Worm (Caenorhabditis elegans): ENCODE measurements around the gene srh-167.
"Not testable (repeated sequence)": the region's sequence is repeated elsewhere in the genome, so short reads cannot be mapped to it uniquely, and the experiment has no call there.

Gene srh-167

DNA sequence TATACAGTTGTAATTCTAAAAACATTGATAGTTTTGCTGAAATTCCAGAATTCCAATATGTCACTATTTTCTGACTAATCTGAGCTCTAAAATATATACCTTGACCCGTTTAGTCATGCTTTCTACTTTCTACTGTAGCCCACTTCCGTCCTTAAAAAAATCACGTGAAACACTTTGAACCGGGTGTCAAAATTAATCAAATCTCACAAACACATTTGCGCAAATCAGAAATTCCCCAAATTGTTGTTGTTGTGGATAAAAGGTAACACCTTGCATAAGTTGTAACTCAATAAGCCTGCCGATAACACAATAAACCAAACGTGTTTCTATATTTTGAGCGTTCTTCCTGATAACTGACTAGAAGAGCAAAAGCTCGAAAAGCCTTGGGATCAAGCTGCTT is 26.3 kb upstream of the srh-167 start, which contains the start of gene srxa-7:
Gene srxa-7, plus strand, starts transcription at position 301 of the 400 bp plus-strand sequence.
- TF ChIP-seq ref-1 (GFP tag; conservative IDR thresholded peaks at IDR 0.05) = no peak
- TF ChIP-seq T22C8.4 (GFP tag; IDR thresholded peaks at IDR 0.05) = no peak
- no peak for TF ChIP-seq flt-1 (GFP tag; IDR thresholded peaks at IDR 0.05)

DNA sequence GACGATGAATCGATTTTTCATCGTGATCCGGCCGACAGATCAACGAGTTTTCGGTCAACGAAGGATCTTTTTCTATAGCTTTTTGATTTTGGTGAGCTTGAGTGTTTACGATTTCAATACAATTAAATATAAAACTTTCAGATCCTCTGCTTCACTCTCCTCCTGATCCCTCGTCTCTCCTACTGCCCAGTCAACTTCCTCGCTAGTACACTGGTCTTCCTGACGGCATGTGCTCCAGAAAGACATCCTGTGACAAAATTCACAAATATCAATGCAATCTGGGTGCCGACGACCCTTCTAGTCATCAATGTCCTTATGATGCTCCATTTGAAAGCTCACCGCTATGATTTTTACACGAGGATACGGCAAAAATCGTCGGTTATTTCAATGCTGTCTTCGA is 25.2 kb upstream of the srh-167 start:
- TF ChIP-seq tab-1 (GFP tag; IDR thresholded peaks at IDR 0.05) (no peak), cog-1 (tag; optimal IDR thresholded peaks at IDR 0.05) (no peak), klf-2 (GFP tag; conservative IDR thresholded peaks at IDR 0.05) (no peak), ztf-23 (GFP tag; IDR thresholded peaks at IDR 0.05) (no peak), ref-1 (GFP tag; conservative IDR thresholded peaks at IDR 0.05) (no peak), flt-1 (GFP tag; IDR thresholded peaks at IDR 0.05) (no peak), ztf-29 (GFP tag; IDR thresholded peaks at IDR 0.05) (no peak), T22C8.4 (GFP tag; IDR thresholded peaks at IDR 0.05) (no peak), med-1 (GFP tag; optimal IDR thresholded peaks at IDR 0.05; ENCODE audit: insufficient read depth) (no peak)

DNA sequence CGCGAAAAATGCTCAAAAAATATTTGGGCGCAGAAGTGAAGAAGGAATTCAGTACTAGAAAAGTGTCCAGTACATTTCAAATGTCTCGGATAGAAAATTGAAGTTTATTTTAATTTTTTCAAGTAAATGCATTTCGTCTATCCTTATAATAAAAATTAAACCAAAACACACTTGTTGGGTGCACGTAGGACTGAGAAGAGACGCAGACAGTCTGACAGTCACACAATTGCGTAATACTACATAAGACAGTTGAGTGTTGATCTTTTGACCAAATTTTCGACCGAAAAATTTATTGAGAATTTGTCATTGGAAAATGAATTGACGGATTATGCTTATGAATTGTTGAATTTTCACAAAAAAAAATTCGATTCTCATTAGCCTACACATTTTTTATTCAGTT is 24.0 kb upstream of the srh-167 start, which contains the start of gene oac-7:
Gene oac-7, plus strand, starts transcription at position 283 of the 400 bp plus-strand sequence.
- TF ChIP-seq tab-1 (GFP tag; IDR thresholded peaks at IDR 0.05) (no peak), ref-1 (GFP tag; conservative IDR thresholded peaks at IDR 0.05) (no peak), flt-1 (GFP tag; IDR thresholded peaks at IDR 0.05) (no peak), klf-2 (GFP tag; conservative IDR thresholded peaks at IDR 0.05) (no peak), T22C8.4 (GFP tag; IDR thresholded peaks at IDR 0.05) (no peak), cog-1 (tag; optimal IDR thresholded peaks at IDR 0.05) (no peak), ztf-23 (GFP tag; IDR thresholded peaks at IDR 0.05) (no peak), med-1 (GFP tag; optimal IDR thresholded peaks at IDR 0.05; ENCODE audit: insufficient read depth) (no peak), ztf-29 (GFP tag; IDR thresholded peaks at IDR 0.05) (no peak)

DNA sequence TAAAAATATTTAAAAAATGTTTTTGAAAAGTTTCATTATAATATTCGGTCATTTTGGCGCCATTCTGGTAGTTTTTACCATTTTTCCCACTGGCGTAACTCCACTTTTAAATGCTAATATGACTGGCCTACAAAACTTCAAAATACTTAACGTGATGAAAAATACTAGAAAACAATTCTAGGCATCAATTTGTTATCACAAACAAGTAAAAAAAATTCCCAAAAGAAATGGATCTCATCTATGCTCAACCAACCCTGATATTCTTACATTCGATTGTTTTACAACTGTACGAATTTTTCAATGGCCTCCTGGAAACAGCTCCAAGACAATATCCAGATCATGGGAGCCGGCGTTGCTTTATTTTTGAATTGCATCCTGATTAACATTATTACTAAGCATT is 18.5 kb upstream of the srh-167 start, which contains the start of gene str-214:
Gene str-214, plus strand, starts transcription at position 301 of the 400 bp plus-strand sequence.
- TF ChIP-seq cog-1 (tag; optimal IDR thresholded peaks at IDR 0.05) = no peak
- TF ChIP-seq med-1 (GFP tag; optimal IDR thresholded peaks at IDR 0.05; ENCODE audit: insufficient read depth) = no peak
- no peak for TF ChIP-seq ztf-29 (GFP tag; IDR thresholded peaks at IDR 0.05)
- no peak for TF ChIP-seq ref-1 (GFP tag; conservative IDR thresholded peaks at IDR 0.05)
- TF ChIP-seq klf-2 (GFP tag; conservative IDR thresholded peaks at IDR 0.05) = no peak

DNA sequence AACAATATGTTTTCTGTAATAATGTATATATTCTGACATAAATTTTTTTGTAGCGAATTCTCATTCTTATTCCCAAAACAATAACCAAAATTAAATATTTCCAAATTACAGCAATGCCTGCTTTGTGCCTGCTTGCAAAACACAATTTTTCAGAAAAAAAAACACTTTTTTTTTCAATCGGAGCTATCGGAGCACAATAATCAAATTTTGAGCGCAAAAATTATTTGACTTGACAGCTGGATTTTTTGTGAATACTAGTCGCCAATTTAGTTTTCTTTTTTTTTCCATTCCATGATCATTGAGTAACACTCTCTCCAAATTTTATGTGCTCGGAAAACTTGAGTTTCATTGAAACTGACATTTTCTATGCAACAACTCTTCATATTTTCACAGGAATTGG is 16.3 kb upstream of the srh-167 start, which contains the start of gene srh-180:
Gene srh-180, plus strand, starts transcription at position 301 of the 400 bp plus-strand sequence.
- TF ChIP-seq tab-1 (GFP tag; IDR thresholded peaks at IDR 0.05) (no peak), ref-1 (GFP tag; conservative IDR thresholded peaks at IDR 0.05) (no peak), T22C8.4 (GFP tag; IDR thresholded peaks at IDR 0.05) (no peak), cog-1 (tag; optimal IDR thresholded peaks at IDR 0.05) (no peak), ztf-29 (GFP tag; IDR thresholded peaks at IDR 0.05) (no peak), ztf-23 (GFP tag; IDR thresholded peaks at IDR 0.05) (no peak), flt-1 (GFP tag; IDR thresholded peaks at IDR 0.05) (no peak)

DNA sequence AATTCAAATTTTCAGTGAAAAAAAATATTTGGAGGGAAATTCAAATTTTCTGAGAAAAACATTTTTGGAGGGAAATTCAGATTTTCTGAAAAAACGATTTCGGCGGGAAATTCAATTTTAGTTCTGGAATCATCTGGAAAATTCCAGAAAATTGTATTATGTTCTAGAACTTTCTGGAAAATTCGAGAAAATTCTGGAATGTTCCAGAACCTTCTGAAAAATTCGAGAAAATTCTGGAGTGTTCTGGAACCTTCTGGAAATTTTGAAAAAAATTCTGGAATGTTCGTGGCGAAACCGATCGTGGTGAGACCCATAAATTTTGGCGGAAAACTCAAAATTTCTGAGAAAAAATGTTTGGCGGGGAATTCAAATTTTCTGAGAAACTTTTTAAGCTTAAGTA is 11.4 kb upstream of the srh-167 start:
- TF ChIP-seq ztf-23 (GFP tag; IDR thresholded peaks at IDR 0.05) (no peak), tab-1 (GFP tag; IDR thresholded peaks at IDR 0.05) (no peak), klf-2 (GFP tag; conservative IDR thresholded peaks at IDR 0.05) (no peak), flt-1 (GFP tag; IDR thresholded peaks at IDR 0.05) (no peak), ztf-29 (GFP tag; IDR thresholded peaks at IDR 0.05) (no peak), T22C8.4 (GFP tag; IDR thresholded peaks at IDR 0.05) (no peak), cog-1 (tag; optimal IDR thresholded peaks at IDR 0.05) (no peak), med-1 (GFP tag; optimal IDR thresholded peaks at IDR 0.05; ENCODE audit: insufficient read depth) (no peak), ref-1 (GFP tag; conservative IDR thresholded peaks at IDR 0.05) (no peak)

DNA sequence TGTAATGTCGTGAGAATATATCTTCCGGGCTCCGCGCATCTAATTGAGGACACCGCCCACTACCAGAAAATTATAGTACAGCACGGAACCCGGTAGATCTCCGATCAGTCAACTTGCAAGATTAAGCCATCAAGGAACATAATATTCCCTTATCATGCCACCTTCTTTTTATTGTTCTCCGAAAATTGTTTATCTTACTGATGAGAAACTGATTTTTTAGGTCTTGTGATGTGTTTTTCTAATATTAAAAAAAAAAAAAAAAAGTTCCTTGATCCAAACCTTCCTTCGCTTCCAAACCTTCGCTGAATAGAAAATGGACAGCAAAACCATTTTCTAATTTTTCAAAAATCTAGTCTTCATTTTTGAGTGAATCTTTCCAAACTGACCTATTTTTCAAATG is 4.7 kb upstream of the srh-167 start, which contains the start of gene F57G8.7:
Gene F57G8.7, plus strand, starts transcription at position 301 of the 400 bp plus-strand sequence.
- TF ChIP-seq cog-1 (tag; optimal IDR thresholded peaks at IDR 0.05) (no peak), med-1 (GFP tag; optimal IDR thresholded peaks at IDR 0.05; ENCODE audit: insufficient read depth) (no peak), tab-1 (GFP tag; IDR thresholded peaks at IDR 0.05) (no peak), klf-2 (GFP tag; conservative IDR thresholded peaks at IDR 0.05) (no peak), ztf-29 (GFP tag; IDR thresholded peaks at IDR 0.05) (no peak)

DNA sequence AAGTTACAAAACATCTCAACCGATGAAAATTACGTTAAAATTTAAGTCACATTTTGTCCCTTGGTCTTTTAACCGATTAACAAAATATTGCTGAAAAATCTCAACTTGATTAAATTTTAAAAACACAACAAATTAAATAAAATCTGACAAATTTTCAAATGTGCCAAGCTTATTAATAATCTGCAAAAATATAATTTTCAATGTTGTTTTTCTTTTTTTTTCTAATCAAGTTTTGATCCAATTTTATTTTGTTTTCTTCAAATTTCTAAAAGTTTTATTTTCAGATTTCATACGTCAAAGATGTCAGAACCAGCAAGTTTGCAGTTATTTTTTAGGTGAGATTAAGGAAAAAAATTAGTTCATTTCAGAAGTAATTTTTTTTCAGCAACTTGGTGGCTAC is 2.8 kb downstream of the srh-167 start, which contains the start of gene srw-87:
Gene srw-87, plus strand, starts transcription at position 301 of the 400 bp plus-strand sequence.
- TF ChIP-seq tab-1 (GFP tag; IDR thresholded peaks at IDR 0.05) = no peak
- TF ChIP-seq ztf-23 (GFP tag; IDR thresholded peaks at IDR 0.05) = no peak
- no peak for TF ChIP-seq ref-1 (GFP tag; conservative IDR thresholded peaks at IDR 0.05)
- no peak for TF ChIP-seq med-1 (GFP tag; optimal IDR thresholded peaks at IDR 0.05; ENCODE audit: insufficient read depth)
- TF ChIP-seq klf-2 (GFP tag; conservative IDR thresholded peaks at IDR 0.05) = no peak
- no peak for TF ChIP-seq cog-1 (tag; optimal IDR thresholded peaks at IDR 0.05)
- TF ChIP-seq ztf-29 (GFP tag; IDR thresholded peaks at IDR 0.05) = no peak
- TF ChIP-seq flt-1 (GFP tag; IDR thresholded peaks at IDR 0.05) = no peak
- no peak for TF ChIP-seq T22C8.4 (GFP tag; IDR thresholded peaks at IDR 0.05)

DNA sequence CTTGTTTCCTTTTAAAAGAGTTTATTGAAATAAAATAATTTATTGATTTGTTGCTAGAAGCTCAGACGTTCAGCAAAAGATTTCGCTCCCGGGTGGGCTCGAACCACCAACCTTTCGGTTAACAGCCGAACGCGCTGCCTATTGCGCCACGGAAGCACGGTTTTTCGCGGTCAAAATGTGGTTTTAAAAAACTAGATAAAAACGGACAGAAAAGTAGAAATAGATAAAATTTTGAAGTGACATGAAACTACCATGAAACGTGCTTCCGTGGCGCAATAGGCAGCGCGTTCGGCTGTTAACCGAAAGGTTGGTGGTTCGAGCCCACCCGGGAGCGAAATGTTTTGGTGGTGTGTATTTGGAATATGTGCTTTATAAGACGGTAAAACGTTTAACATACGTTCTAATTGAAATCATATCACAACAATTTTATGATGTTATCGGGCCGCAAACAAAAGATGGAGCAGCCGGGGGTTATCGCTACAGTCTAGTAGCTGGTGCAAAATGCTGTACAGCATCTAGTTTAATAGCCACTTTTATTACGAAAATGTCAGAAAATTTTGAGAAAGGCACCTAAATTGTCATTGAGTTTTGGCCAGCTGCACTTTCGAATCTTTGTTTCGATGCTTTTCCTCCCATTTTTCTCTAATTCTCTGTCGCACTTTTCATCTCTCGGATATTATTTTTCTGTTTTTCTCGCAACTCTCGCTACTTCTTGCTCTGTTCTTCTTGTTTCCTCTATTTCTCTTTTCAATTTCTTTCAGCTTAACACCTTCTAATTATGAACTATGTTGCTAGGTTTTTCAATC is 5.0 kb downstream of the srh-167 start, which contains the start of gene slc-9B.2:
Gene slc-9B.2, plus strand, starts transcription at position 756 of the 806 bp plus-strand sequence.
- not testable (repeated sequence) for TF ChIP-seq tab-1 (GFP tag; IDR thresholded peaks at IDR 0.05); ztf-23 (GFP tag; IDR thresholded peaks at IDR 0.05); cog-1 (tag; optimal IDR thresholded peaks at IDR 0.05)
